Fruit fly (Drosophila melanogaster) whole organism, embryonic: ENCODE data around the gene CG15916.

ENCODE experiments used
- Bgb ChIP-seq: fragments of 200-800 bp; sonication (Bioruptor generic); IDR thresholded peaks from 2 replicates; pipeline ENCODE4 v1.3.6; 2022; ENCODE audit warnings: missing biosample characterization, missing genetic modification characterization; ENCODE audit not compliant: partially characterized antibody
- BtbVII ChIP-seq: fragments of 200-800 bp; sonication (Bioruptor generic); optimal IDR thresholded peaks from 3 replicates; lab custom pipeline; 2017; ENCODE audit warnings: missing biosample characterization, mild to moderate bottlenecking, missing genetic modification characterization
- CG10431 ChIP-seq: fragments of 200-800 bp; sonication (Bioruptor generic); optimal IDR thresholded peaks from 3 replicates; lab custom pipeline; 2018; ENCODE audit warnings: missing biosample characterization, mild to moderate bottlenecking, missing genetic modification characterization
- CG12104 ChIP-seq: fragments of 200-800 bp; sonication (Bioruptor generic); optimal IDR thresholded peaks from 3 replicates; lab custom pipeline; 2016; ENCODE audit warnings: missing biosample characterization, missing genetic modification characterization
- CG12659 ChIP-seq: fragments of 200-800 bp; sonication (Bioruptor generic); optimal IDR thresholded peaks from 3 replicates; lab custom pipeline; 2017; ENCODE audit warnings: mild to moderate bottlenecking, missing biosample characterization, missing genetic modification reagents, missing genetic modification characterization
- CG16813 ChIP-seq: fragments of 200-800 bp; sonication (Bioruptor generic); IDR thresholded peaks from 3 replicates; pipeline ENCODE4 v1.3.6; 2022; ENCODE audit warnings: missing biosample characterization, missing genetic modification characterization; ENCODE audit not compliant: partially characterized antibody
- CG16863 ChIP-seq: fragments of 200-800 bp; sonication (Bioruptor generic); optimal IDR thresholded peaks from 3 replicates; lab custom pipeline; 2016; ENCODE audit warnings: missing biosample characterization, missing genetic modification characterization
- CG17186 ChIP-seq: fragments of 200-800 bp; sonication (Bioruptor generic); optimal IDR thresholded peaks from 3 replicates; lab custom pipeline; 2017; ENCODE audit warnings: missing biosample characterization, missing genetic modification reagents, missing genetic modification characterization
- CG17361 ChIP-seq: fragments of 200-800 bp; sonication (Bioruptor generic); IDR thresholded peaks from 3 replicates; pipeline ENCODE4 v1.3.6; 2022; ENCODE audit warnings: missing biosample characterization, missing genetic modification characterization
- CG1792 ChIP-seq: fragments of 200-800 bp; sonication (Bioruptor generic); optimal IDR thresholded peaks from 2 replicates; lab custom pipeline; 2016; ENCODE audit warnings: missing biosample characterization, missing genetic modification characterization
- CG18599 ChIP-seq: fragments of 200-800 bp; sonication (Bioruptor generic); optimal IDR thresholded peaks from 3 replicates; lab custom pipeline; 2017; ENCODE audit warnings: missing biosample characterization, missing genetic modification characterization, mild to moderate bottlenecking, moderate library complexity, missing genetic modification reagents
- CG30403 ChIP-seq: fragments of 200-800 bp; sonication (Bioruptor generic); optimal IDR thresholded peaks from 3 replicates; lab custom pipeline; 2016; ENCODE audit warnings: missing biosample characterization, missing genetic modification characterization
- CG30431 ChIP-seq: fragments of 200-800 bp; sonication (Bioruptor generic); optimal IDR thresholded peaks from 2 replicates; lab custom pipeline; 2017; ENCODE audit warnings: missing biosample characterization, missing genetic modification characterization
- CG34422 ChIP-seq: fragments of 200-800 bp; sonication (Bioruptor generic); IDR thresholded peaks from 3 replicates; pipeline ENCODE4 v1.3.6; 2022; ENCODE audit warnings: missing biosample characterization, missing genetic modification characterization
- CG4282 ChIP-seq: fragments of 200-800 bp; sonication (Bioruptor generic); optimal IDR thresholded peaks from 2 replicates; lab custom pipeline; 2016; ENCODE audit warnings: missing biosample characterization, missing genetic modification characterization
- CG4730 ChIP-seq: fragments of 200-800 bp; sonication (Bioruptor generic); IDR thresholded peaks from 2 replicates; pipeline ENCODE4 v1.3.6; 2022; ENCODE audit warnings: missing biosample characterization, missing genetic modification characterization
- CG5953 ChIP-seq: fragments of 200-800 bp; sonication (Bioruptor generic); IDR thresholded peaks from 2 replicates; pipeline ENCODE4 v1.3.6; 2022; ENCODE audit warnings: missing biosample characterization, missing genetic modification characterization
- CG7839 ChIP-seq: fragments of 200-800 bp; sonication (Bioruptor generic); optimal IDR thresholded peaks from 3 replicates; lab custom pipeline; 2018; ENCODE audit warnings: missing biosample characterization, mild to moderate bottlenecking, missing genetic modification characterization, moderate library complexity
- CG8359 ChIP-seq: fragments of 200-800 bp; sonication (Bioruptor generic); optimal IDR thresholded peaks from 2 replicates; lab custom pipeline; 2017; ENCODE audit warnings: missing biosample characterization, mild to moderate bottlenecking, missing genetic modification characterization, borderline replicate concordance
- CG9609 ChIP-seq: fragments of 200-800 bp; sonication (Bioruptor generic); optimal IDR thresholded peaks from 3 replicates; lab custom pipeline; 2016; ENCODE audit warnings: missing biosample characterization, missing genetic modification characterization
- CG9876 ChIP-seq: fragments of 200-800 bp; sonication (Bioruptor generic); optimal IDR thresholded peaks from 2 replicates; lab custom pipeline; 2016; ENCODE audit warnings: missing biosample characterization, missing genetic modification characterization
- Camta ChIP-seq: fragments of 200-800 bp; sonication (Bioruptor generic); optimal IDR thresholded peaks from 2 replicates; lab custom pipeline; 2016; ENCODE audit warnings: missing biosample characterization, missing genetic modification characterization
- Elba2 ChIP-seq: fragments of 200-800 bp; sonication (Bioruptor generic); optimal IDR thresholded peaks from 3 replicates; lab custom pipeline; 2016; ENCODE audit warnings: missing biosample characterization, missing genetic modification characterization
- H2.0 ChIP-seq: fragments of 200-800 bp; sonication (Bioruptor generic); IDR thresholded peaks from 2 replicates; pipeline ENCODE4 v1.3.6; 2022; ENCODE audit warnings: missing biosample characterization, missing genetic modification characterization
- HmgD ChIP-seq: fragments of 200-800 bp; sonication (Bioruptor generic); optimal IDR thresholded peaks from 3 replicates; lab custom pipeline; 2016; ENCODE audit warnings: missing biosample characterization, missing genetic modification characterization
- Jarid2 ChIP-seq: fragments of 200-800 bp; sonication (Bioruptor generic); optimal IDR thresholded peaks from 3 replicates; lab custom pipeline; 2017; ENCODE audit warnings: mild to moderate bottlenecking, missing biosample characterization, missing genetic modification reagents, missing genetic modification characterization
- Lhr ChIP-seq: fragments of 200-800 bp; sonication (Bioruptor generic); optimal IDR thresholded peaks from 3 replicates; lab custom pipeline; 2017; ENCODE audit warnings: mild to moderate bottlenecking, missing biosample characterization, missing genetic modification reagents, missing genetic modification characterization
- MESR4 ChIP-seq: fragments of 200-800 bp; sonication (Bioruptor generic); optimal IDR thresholded peaks from 2 replicates; lab custom pipeline; 2018; ENCODE audit warnings: missing biosample characterization, mild to moderate bottlenecking, missing genetic modification characterization, moderate library complexity
- Ptx1 ChIP-seq: fragments of 200-800 bp; sonication (Bioruptor generic); IDR thresholded peaks from 2 replicates; pipeline ENCODE4 v1.3.6; 2022; ENCODE audit warnings: missing biosample characterization, missing genetic modification characterization
- Ssrp ChIP-seq: fragments of 200-800 bp; sonication (Bioruptor generic); optimal IDR thresholded peaks from 2 replicates; lab custom pipeline; 2018; ENCODE audit warnings: missing biosample characterization, mild to moderate bottlenecking, missing genetic modification characterization, moderate library complexity
- ap ChIP-seq: fragments of 200-800 bp; sonication (Bioruptor generic); IDR thresholded peaks from 2 replicates; pipeline ENCODE4 v1.3.6; 2022; ENCODE audit warnings: missing biosample characterization, missing genetic modification characterization
- br ChIP-seq: fragments of >200 bp; optimal IDR thresholded peaks from 2 replicates; lab custom pipeline; 2017
- btn ChIP-seq: fragments of 200-800 bp; sonication (Bioruptor generic); optimal IDR thresholded peaks from 2 replicates; lab custom pipeline; 2016; ENCODE audit warnings: missing biosample characterization, missing genetic modification characterization
- chinmo ChIP-seq: fragments of 200-800 bp; sonication (Bioruptor generic); IDR thresholded peaks from 4 replicates; pipeline ENCODE4 v1.3.6; 2022; ENCODE audit warnings: missing biosample characterization, missing genetic modification characterization; ENCODE audit not compliant: partially characterized antibody
- dan ChIP-seq: fragments of 200-800 bp; sonication (Bioruptor generic); IDR thresholded peaks from 2 replicates; pipeline ENCODE4 v1.3.6; 2022; ENCODE audit warnings: missing biosample characterization, missing genetic modification characterization
- en ChIP-seq: fragments of 200-800 bp; sonication (Bioruptor generic); optimal IDR thresholded peaks from 2 replicates; lab custom pipeline; 2016; ENCODE audit warnings: missing biosample characterization, missing genetic modification characterization
- ewg ChIP-seq: fragments of 200-800 bp; sonication (Bioruptor generic); optimal IDR thresholded peaks from 3 replicates; lab custom pipeline; 2017; ENCODE audit warnings: mild to moderate bottlenecking, missing biosample characterization, missing genetic modification reagents, missing genetic modification characterization
- fru ChIP-seq: fragments of >200 bp; optimal IDR thresholded peaks from 2 replicates; lab custom pipeline; 2017
- gcm2 ChIP-seq: fragments of 200-800 bp; sonication (Bioruptor generic); optimal IDR thresholded peaks from 2 replicates; lab custom pipeline; 2016; ENCODE audit warnings: missing biosample characterization, missing genetic modification characterization
- gem ChIP-seq: fragments of 200-800 bp; sonication (Bioruptor generic); optimal IDR thresholded peaks from 2 replicates; lab custom pipeline; 2019; ENCODE audit warnings: missing biosample characterization, mild to moderate bottlenecking, missing genetic modification characterization, moderate library complexity
- gfzf ChIP-seq: fragments of 200-800 bp; sonication (Bioruptor generic); optimal IDR thresholded peaks from 2 replicates; lab custom pipeline; 2016; ENCODE audit warnings: missing biosample characterization, mild to moderate bottlenecking, missing genetic modification characterization, moderate library complexity
- grn ChIP-seq: fragments of 200-800 bp; sonication (Bioruptor generic); optimal IDR thresholded peaks from 3 replicates; lab custom pipeline; 2017; ENCODE audit warnings: missing biosample characterization, missing genetic modification characterization
- gro ChIP-seq: fragments of 200-800 bp; sonication (Bioruptor generic); optimal IDR thresholded peaks from 2 replicates; lab custom pipeline; 2016; ENCODE audit warnings: missing biosample characterization, missing genetic modification characterization
- gt ChIP-seq: fragments of 200-800 bp; sonication (Bioruptor generic); IDR thresholded peaks from 2 replicates; pipeline ENCODE4 v1.3.6; 2022; ENCODE audit warnings: missing biosample characterization, missing genetic modification characterization
- ham ChIP-seq: fragments of 200-800 bp; sonication (Bioruptor generic); IDR thresholded peaks from 2 replicates; pipeline ENCODE4 v1.3.6; 2022; ENCODE audit warnings: missing biosample characterization, missing genetic modification characterization
- jumu ChIP-seq: fragments of 200-800 bp; sonication (Bioruptor generic); optimal IDR thresholded peaks from 3 replicates; lab custom pipeline; 2016; ENCODE audit warnings: missing biosample characterization, missing genetic modification characterization
- lab ChIP-seq: fragments of 200-800 bp; sonication (Bioruptor generic); optimal IDR thresholded peaks from 3 replicates; lab custom pipeline; 2017; ENCODE audit warnings: missing biosample characterization, missing genetic modification characterization, mild to moderate bottlenecking, moderate library complexity, missing genetic modification reagents
- mld ChIP-seq: fragments of 200-800 bp; sonication (Bioruptor generic); IDR thresholded peaks from 3 replicates; pipeline ENCODE4 v1.3.6; 2022; ENCODE audit warnings: missing biosample characterization, missing genetic modification characterization; ENCODE audit not compliant: partially characterized antibody
- pho ChIP-seq: fragments of 200-800 bp; sonication (Bioruptor generic); optimal IDR thresholded peaks from 2 replicates; lab custom pipeline; 2016; ENCODE audit warnings: missing biosample characterization, missing genetic modification characterization
- tio ChIP-seq: fragments of 200-800 bp; sonication (Bioruptor generic); optimal IDR thresholded peaks from 2 replicates; lab custom pipeline; 2017; ENCODE audit warnings: missing biosample characterization, missing genetic modification characterization, inconsistent platforms

The CG15916 gene

DNA sequence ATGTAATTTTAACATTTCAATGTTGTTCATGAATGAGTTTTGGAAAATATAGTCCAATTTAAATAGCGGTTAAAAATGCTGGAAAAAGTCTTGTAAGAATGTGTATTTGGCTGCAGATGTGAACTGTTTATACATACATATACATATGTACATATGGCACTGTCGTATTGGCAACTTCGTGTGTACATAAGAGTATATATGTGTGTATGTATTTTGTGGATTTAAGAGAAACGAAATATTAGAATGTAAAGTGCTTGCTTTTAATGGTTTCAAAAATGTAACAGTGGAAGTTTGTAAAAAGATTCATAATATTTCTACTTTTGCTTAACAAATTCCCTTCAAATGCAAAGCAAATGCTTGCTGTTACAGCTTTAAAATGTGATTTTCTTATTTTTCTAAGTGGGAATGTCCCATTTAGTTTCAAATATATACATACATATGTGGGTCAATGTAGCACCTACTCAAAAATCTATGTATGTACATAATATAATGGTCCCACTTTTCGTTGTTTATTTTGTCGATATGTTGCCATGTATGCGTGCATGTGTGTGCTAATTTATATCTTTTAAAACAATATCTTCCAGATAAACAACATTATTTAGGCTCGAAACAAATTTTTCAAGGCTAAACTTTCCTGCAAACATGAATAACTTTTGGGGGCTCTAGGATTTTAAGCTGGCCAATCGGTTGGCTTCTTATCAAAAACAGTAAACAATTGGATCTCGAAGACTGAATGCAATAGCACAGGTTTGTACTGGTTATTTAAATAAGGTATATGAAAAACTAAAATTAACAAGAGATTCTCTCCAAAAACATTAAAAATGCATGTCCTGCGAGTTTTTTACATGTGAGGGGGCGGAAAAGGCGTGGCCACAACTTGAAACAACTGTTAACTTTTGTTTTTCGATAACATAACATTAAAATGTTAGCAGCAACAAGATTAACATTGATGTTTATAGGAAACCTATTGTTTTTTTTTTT, 19.3 kb upstream of the CG15916 start (continued):
- peak; percentile 74 for TF ChIP-seq Elba2 (GFP tag; lab: Kevin White, UChicago)
- no peak; the same call in 2 of the 3 replicates for TF ChIP-seq CG17361
- TF ChIP-seq ap (GFP tag; lab: Robert Waterston, UW) = no peak
- no peak for TF ChIP-seq CG30403 (GFP tag; lab: Kevin White, UChicago)
- no peak for TF ChIP-seq CG16813 (GFP tag; lab: Robert Waterston, UW)
- TF ChIP-seq CG30431 (GFP tag; lab: Kevin White, UChicago) = no peak
- TF ChIP-seq en = no peak
- no peak for TF ChIP-seq CG8359 (GFP tag; lab: Kevin White, UChicago)
- TF ChIP-seq gcm2 (GFP tag; lab: Kevin White, UChicago) = no peak
- TF ChIP-seq br (lab: Kevin White, UChicago) = no peak
- TF ChIP-seq ham = no peak
- no peak for TF ChIP-seq CG18599
- peak; percentile 67 for TF ChIP-seq CG12104 (GFP tag; lab: Kevin White, UChicago)
- TF ChIP-seq tio = no peak
- TF ChIP-seq mld (GFP tag; lab: Robert Waterston, UW) = no peak
- TF ChIP-seq CG9876 (GFP tag; lab: Kevin White, UChicago) = no peak
- no peak for TF ChIP-seq Lhr (GFP tag; lab: Kevin White, UChicago)
- TF ChIP-seq CG4282 = no peak
- no peak for TF ChIP-seq lab (GFP tag; lab: Kevin White, UChicago)
- no peak for TF ChIP-seq MESR4 (GFP tag; lab: Kevin White, UChicago)
- TF ChIP-seq fru (lab: Kevin White, UChicago) = no peak
- TF ChIP-seq dan (GFP tag; lab: Robert Waterston, UW) = no peak
- TF ChIP-seq Camta (GFP tag; lab: Kevin White, UChicago) = peak; percentile 41
- no peak for TF ChIP-seq jumu (GFP tag; lab: Kevin White, UChicago)
- TF ChIP-seq ewg (GFP tag; lab: Kevin White, UChicago) = no peak
- no peak for TF ChIP-seq CG7839 (tag; lab: Kevin White, UChicago)
- no peak for TF ChIP-seq H2.0 (GFP tag; lab: Robert Waterston, UW)
- no peak for TF ChIP-seq btn (GFP tag; lab: Kevin White, UChicago)
- TF ChIP-seq CG10431 (GFP tag; lab: Kevin White, UChicago) = peak; percentile 100
- no peak for TF ChIP-seq Jarid2 (GFP tag; lab: Kevin White, UChicago)
- 0 out of 2 replicates have a peak, but pooled peaks have one; percentile 9 for TF ChIP-seq CG5953 (GFP tag; lab: Robert Waterston, UW)
- no peak for TF ChIP-seq Ssrp (tag; lab: Kevin White, UChicago)
- no peak for TF ChIP-seq Bgb (GFP tag; lab: Robert Waterston, UW)
- TF ChIP-seq grn = peak; percentile 48
- peak; percentile 85 for TF ChIP-seq BtbVII (GFP tag; lab: Kevin White, UChicago)
- peak; percentile 51 for TF ChIP-seq CG16863 (GFP tag; lab: Kevin White, UChicago)
- TF ChIP-seq pho = peak; percentile 38
- no peak for TF ChIP-seq CG17186 (GFP tag; lab: Kevin White, UChicago)
- TF ChIP-seq gt (GFP tag; lab: Robert Waterston, UW) = no peak
- TF ChIP-seq CG4730 = no peak
- peak; percentile 68 for TF ChIP-seq CG12659 (GFP tag; lab: Kevin White, UChicago)
- TF ChIP-seq gem (tag; lab: Kevin White, UChicago) = no peak
- TF ChIP-seq Ptx1 (GFP tag; lab: Robert Waterston, UW) = no peak
- no peak for TF ChIP-seq CG9609 (GFP tag; lab: Kevin White, UChicago)
- TF ChIP-seq gfzf = no peak
- TF ChIP-seq HmgD (GFP tag; lab: Kevin White, UChicago) = no peak
- peak; percentile 16 for TF ChIP-seq gro (GFP tag; lab: Kevin White, UChicago)
- peak; percentile 73 for TF ChIP-seq CG1792 (GFP tag; lab: Kevin White, UChicago)
- TF ChIP-seq chinmo (GFP tag; lab: Robert Waterston, UW) = no peak
- TF ChIP-seq CG34422 (GFP tag; lab: Robert Waterston, UW) = no peak
